Worm (Caenorhabditis elegans) whole organism, late embryonic: ENCODE results near the gene ZK822.9.

Experiments
- ceh-19 ChIP-seq: fragments of 200-800 bp; sonication (Bioruptor generic); optimal IDR thresholded peaks from 2 replicates; lab custom pipeline; 2018; ENCODE audit warnings: mild to moderate bottlenecking, missing genetic modification characterization, missing compliant biosample characterization
- ceh-2 ChIP-seq: sonication (generic microtip); optimal IDR thresholded peaks from 2 replicates; lab custom pipeline; 2016; ENCODE audit warnings: missing genotype, missing genetic modification characterization, missing compliant biosample characterization
- che-1 ChIP-seq: sonication (generic microtip); optimal IDR thresholded peaks from 2 replicates; lab custom pipeline; 2016; ENCODE audit warnings: mild to moderate bottlenecking, missing genetic modification characterization, missing compliant biosample characterization
- pha-4 ChIP-seq: fragments of 150-350 bp; optimal IDR thresholded peaks from 2 replicates; lab custom pipeline; 2018; ENCODE audit warnings: missing biosample characterization, missing genetic modification reagents, missing genetic modification characterization
- rnt-1 ChIP-seq: sonication (generic microtip); optimal IDR thresholded peaks from 2 replicates; lab custom pipeline; 2016; ENCODE audit warnings: missing genetic modification characterization, missing compliant biosample characterization
- sdc-2 ChIP-seq: sonication (generic microtip); optimal IDR thresholded peaks from 2 replicates; lab custom pipeline; 2016; ENCODE audit warnings: missing genotype, missing genetic modification characterization, missing compliant biosample characterization

ce11 chrIV:11893336-11893735 is 22.4 kb upstream of the ZK822.9 start:
- TF ChIP-seq pha-4 (tag; lab: Kevin White, UChicago) (no peak), ceh-2 (tag; lab: Kevin White, UChicago) (no peak), rnt-1 (no peak), sdc-2 (tag; lab: Kevin White, UChicago) (no peak), ceh-19 (GFP tag; lab: Kevin White, UChicago) (no peak), che-1 (no peak)
